Worm (Caenorhabditis elegans) whole organism, early embryonic: Measurements from ENCODE around the gene T21B4.3.

ENCODE experiments used
- ama-1 ChIP-seq: fragments of 150-350 bp; optimal IDR thresholded peaks from 2 replicates; lab custom pipeline; 2014
- ceh-36 ChIP-seq: sonication (generic microtip); optimal IDR thresholded peaks from 2 replicates; lab custom pipeline; 2016; ENCODE audit warnings: missing genetic modification characterization, inconsistent platforms, missing compliant biosample characterization
- flt-1 ChIP-seq: fragments of 200-800 bp; sonication (Bioruptor generic); IDR thresholded peaks from 2 replicates; pipeline ENCODE4 v1.3.6; 2022; ENCODE audit warnings: missing genetic modification characterization, missing compliant biosample characterization
- hmg-4 ChIP-seq: fragments of 200-800 bp; sonication (Bioruptor generic); optimal IDR thresholded peaks from 2 replicates; lab custom pipeline; 2018; ENCODE audit warnings: mild to moderate bottlenecking, missing genetic modification characterization, missing compliant biosample characterization
- hnd-1 ChIP-seq: sonication (generic microtip); optimal IDR thresholded peaks from 2 replicates; lab custom pipeline; 2016; ENCODE audit warnings: missing genetic modification characterization, missing compliant biosample characterization
- pes-1 ChIP-seq: fragments of 200-800 bp; sonication (Bioruptor generic); IDR thresholded peaks from 2 replicates; pipeline ENCODE4 v1.3.6; 2022; ENCODE audit warnings: missing genetic modification reagents, missing genetic modification characterization, missing compliant biosample characterization
- sea-1 ChIP-seq: fragments of 200-800 bp; sonication (Bioruptor generic); conservative IDR thresholded peaks from 2 replicates; pipeline ENCODE4 v1.3.6; 2022; ENCODE audit warnings: missing genetic modification characterization, missing compliant biosample characterization

- TF ChIP-seq flt-1 (no peak), pes-1 (GFP tag; lab: Robert Waterston, UW) (no peak), hmg-4 (GFP tag; lab: Kevin White, UChicago) (no peak), ama-1 (lab: Kevin White, UChicago) (no peak), sea-1 (GFP tag; lab: Robert Waterston, UW) (no peak), ceh-36 (tag; lab: Kevin White, UChicago) (no peak), hnd-1 (no peak)
Measured at ce11 chrII:12514620-12515019, 17.7 kb upstream of the T21B4.3 start, which contains the start of gene srh-69.
